Fruit fly (Drosophila melanogaster): ENCODE measurements around the gene Blos3.

Blos3 gene

dm6 chr3L:18898770-18899278 lies 28.8 kb downstream of the Blos3 start, which contains the start of gene RpL26 (continued):
- TF ChIP-seq Mes4 (GFP tag; optimal IDR thresholded peaks at IDR 0.05) (peak; percentile 96), Doc2 (GFP tag; IDR thresholded peaks at IDR 0.05) (no peak), CG1024 (GFP tag; IDR thresholded peaks at IDR 0.05) (no peak), HLH4C (GFP tag; IDR thresholded peaks at IDR 0.05; ENCODE audit: partially characterized antibody) (peak; percentile 93), CG10979 (tag; optimal IDR thresholded peaks at IDR 0.05) (peak; percentile 46), CG4328 (GFP tag; optimal IDR thresholded peaks at IDR 0.05) (peak; percentile 77), CG11247 (GFP tag; IDR thresholded peaks at IDR 0.05) (peak; percentile 67), psq (GFP tag; optimal IDR thresholded peaks at IDR 0.05) (peak; percentile 36), CG10321 (GFP tag; IDR thresholded peaks at IDR 0.05) (no peak), CG9727 (GFP tag; optimal IDR thresholded peaks at IDR 0.05) (peak; percentile 88), toy (GFP tag; IDR thresholded peaks at IDR 0.05) (peak; percentile 51; the same call in 1 of the 2 replicates), mam (GFP tag; optimal IDR thresholded peaks at IDR 0.05) (peak; percentile 90), CG31441 (GFP tag; IDR thresholded peaks at IDR 0.05) (peak; percentile 62), Camta (GFP tag; optimal IDR thresholded peaks at IDR 0.05) (peak; percentile 68), Oaz (GFP tag; IDR thresholded peaks at IDR 0.05) (no peak; the same call in 1 of the 2 replicates), bbx (GFP tag; IDR thresholded peaks at IDR 0.05; ENCODE audit: partially characterized antibody) (peak; percentile 85), jing (GFP tag; optimal IDR thresholded peaks at IDR 0.05) (no peak), CG31388 (GFP tag; optimal IDR thresholded peaks at IDR 0.05) (no peak), sc (optimal IDR thresholded peaks at IDR 0.05) (no peak), sc (GFP tag; optimal IDR thresholded peaks at IDR 0.05) (peak; percentile 44), kay (GFP tag; optimal IDR thresholded peaks at IDR 0.05) (peak; percentile 40), gcm2 (GFP tag; optimal IDR thresholded peaks at IDR 0.05) (peak; percentile 24), dmrt11E (tag; optimal IDR thresholded peaks at IDR 0.05) (peak; percentile 73), CG18011 (GFP tag; optimal IDR thresholded peaks at IDR 0.05) (peak; percentile 48), pan (optimal IDR thresholded peaks at IDR 0.05) (no peak), pan (GFP tag; optimal IDR thresholded peaks at IDR 0.05 in 1 of 2, IDR thresholded peaks at IDR 0.05 in 1 of 2) (peak in 1 of 2 experiments; percentile 52), Oli (tag; optimal IDR thresholded peaks at IDR 0.05) (peak; percentile 51), GATAe (GFP tag; conservative IDR thresholded peaks at IDR 0.05) (peak; percentile 67), Hr51 (GFP tag; optimal IDR thresholded peaks at IDR 0.05) (peak; percentile 74 to 78), Ets65A (GFP tag) (peak; percentile 98), pho (GFP tag; optimal IDR thresholded peaks at IDR 0.05) (peak; percentile 90), cwo (GFP tag; optimal IDR thresholded peaks at IDR 0.05) (peak; percentile 36), CG31224 (GFP tag; IDR thresholded peaks at IDR 0.05) (peak; percentile 53), Scr (GFP tag; IDR thresholded peaks at IDR 0.05; ENCODE audit: partially characterized antibody) (peak; percentile 99), stc (GFP tag; IDR thresholded peaks at IDR 0.05) (no peak; the same call in 1 of the 2 replicates), CG16779 (GFP tag; IDR thresholded peaks at IDR 0.05) (0 out of 2 replicates have a peak, but pooled peaks have one; percentile 12), tx (GFP tag; optimal IDR thresholded peaks at IDR 0.05) (peak; percentile 85), CG8924 (tag; optimal IDR thresholded peaks at IDR 0.05) (peak; percentile 71), CG4404 (GFP tag; IDR thresholded peaks at IDR 0.05) (peak; percentile 83), btn (GFP tag; optimal IDR thresholded peaks at IDR 0.05) (no peak), Sry-δ (GFP tag; optimal IDR thresholded peaks at IDR 0.05) (peak; percentile 99), D (optimal IDR thresholded peaks at IDR 0.05) (peak; percentile 52), D (GFP tag; optimal IDR thresholded peaks at IDR 0.05) (peak; percentile 17), CG8765 (GFP tag; IDR thresholded peaks at IDR 0.05) (peak; percentile 67; the same call in 1 of the 2 replicates), CG43689 (GFP tag; IDR thresholded peaks at IDR 0.05) (no peak), CG17328 (GFP tag; IDR thresholded peaks at IDR 0.05) (peak; percentile 53; the same call in 1 of the 2 replicates), CG6813 (GFP tag; optimal IDR thresholded peaks at IDR 0.05) (no peak), CG8359 (GFP tag; optimal IDR thresholded peaks at IDR 0.05; ENCODE audit: borderline replicate concordance) (peak; percentile 24), CHES-1-like (GFP tag; optimal IDR thresholded peaks at IDR 0.05) (peak; percentile 82), gsb-n (tag; optimal IDR thresholded peaks at IDR 0.05) (no peak), CG11696 (GFP tag; IDR thresholded peaks at IDR 0.05) (no peak)
